Worm (Caenorhabditis elegans): Measurements from ENCODE around the gene xpf-1.
A peak's percentile ranks its signal among the peaks of the same experiment; 100 is the strongest.

Gene xpf-1

ce11 chrII:11652679-11653174 is 43.2 kb upstream of the xpf-1 start, which contains the start of the genes rad-23 and rpn-12 (continued):
- TF ChIP-seq K09A11.1 (tag; optimal IDR thresholded peaks at IDR 0.05; ENCODE audit: insufficient read depth) (no peak), che-1 (tag; optimal IDR thresholded peaks at IDR 0.05) (no peak), ahr-1 (tag; optimal IDR thresholded peaks at IDR 0.05) (no peak), fax-1 (tag; optimal IDR thresholded peaks at IDR 0.05) (no peak), T23F11.4 (GFP tag; optimal IDR thresholded peaks at IDR 0.05) (no peak), unc-3 (GFP tag; conservative IDR thresholded peaks at IDR 0.05) (no peak), unc-3 (tag; optimal IDR thresholded peaks at IDR 0.05) (no peak), sdc-2 (tag; optimal IDR thresholded peaks at IDR 0.05) (no peak), nhr-232 (tag; optimal IDR thresholded peaks at IDR 0.05) (no peak), ceh-14 (tag; optimal IDR thresholded peaks at IDR 0.05) (no peak), ceh-22 (tag; optimal IDR thresholded peaks at IDR 0.05) (no peak), ceh-30 (tag; optimal IDR thresholded peaks at IDR 0.05) (no peak)

ce11 chrII:11657079-11657478 is 38.9 kb upstream of the xpf-1 start, which contains the start of gene nep-1:
TSS of gene nep-1 (minus strand) at chrII:11657179.
- TF ChIP-seq pha-4 (tag; optimal IDR thresholded peaks at IDR 0.05) (no peak), nfya-1 (tag; optimal IDR thresholded peaks at IDR 0.05) (no peak), ceh-9 (tag; optimal IDR thresholded peaks at IDR 0.05) (no peak), ahr-1 (tag; optimal IDR thresholded peaks at IDR 0.05) (no peak), dmd-4 (tag; optimal IDR thresholded peaks at IDR 0.05; ENCODE audit: borderline replicate concordance) (no peak), ceh-19 (GFP tag; optimal IDR thresholded peaks at IDR 0.05) (no peak), ama-1 (optimal IDR thresholded peaks at IDR 0.05) (no peak)

DNA sequence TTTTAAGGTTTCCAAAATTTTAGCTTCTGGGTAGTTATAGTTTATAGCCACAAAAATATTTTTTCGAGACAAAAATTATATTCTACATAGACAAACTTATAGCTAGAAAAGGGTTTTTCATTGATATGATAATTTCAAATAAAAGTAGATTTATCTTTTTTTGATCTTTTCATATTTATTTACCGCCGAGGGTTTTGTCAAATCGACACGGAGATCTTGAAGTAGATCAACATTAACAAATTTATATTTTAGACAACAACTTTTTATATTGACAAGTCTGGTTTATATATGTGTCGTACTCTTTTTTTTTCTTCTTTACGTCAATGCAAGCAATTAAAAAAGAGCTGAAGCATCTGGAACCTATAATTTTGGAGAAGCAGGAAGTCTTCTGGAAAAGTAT is 37.1 kb upstream of the xpf-1 start:
- TF ChIP-seq pha-4 (tag; optimal IDR thresholded peaks at IDR 0.05): no peak
- TF ChIP-seq fax-1 (tag; optimal IDR thresholded peaks at IDR 0.05): no peak
- no peak for TF ChIP-seq elt-4 (tag; optimal IDR thresholded peaks at IDR 0.05)
- TF ChIP-seq tbx-2 (tag; optimal IDR thresholded peaks at IDR 0.05): no peak
- no peak for TF ChIP-seq ceh-9 (tag; optimal IDR thresholded peaks at IDR 0.05)
- TF ChIP-seq ceh-18 (tag; optimal IDR thresholded peaks at IDR 0.05): no peak
- no peak for TF ChIP-seq ceh-30 (tag; optimal IDR thresholded peaks at IDR 0.05)
- TF ChIP-seq lin-11 (tag; optimal IDR thresholded peaks at IDR 0.05): no peak

DNA sequence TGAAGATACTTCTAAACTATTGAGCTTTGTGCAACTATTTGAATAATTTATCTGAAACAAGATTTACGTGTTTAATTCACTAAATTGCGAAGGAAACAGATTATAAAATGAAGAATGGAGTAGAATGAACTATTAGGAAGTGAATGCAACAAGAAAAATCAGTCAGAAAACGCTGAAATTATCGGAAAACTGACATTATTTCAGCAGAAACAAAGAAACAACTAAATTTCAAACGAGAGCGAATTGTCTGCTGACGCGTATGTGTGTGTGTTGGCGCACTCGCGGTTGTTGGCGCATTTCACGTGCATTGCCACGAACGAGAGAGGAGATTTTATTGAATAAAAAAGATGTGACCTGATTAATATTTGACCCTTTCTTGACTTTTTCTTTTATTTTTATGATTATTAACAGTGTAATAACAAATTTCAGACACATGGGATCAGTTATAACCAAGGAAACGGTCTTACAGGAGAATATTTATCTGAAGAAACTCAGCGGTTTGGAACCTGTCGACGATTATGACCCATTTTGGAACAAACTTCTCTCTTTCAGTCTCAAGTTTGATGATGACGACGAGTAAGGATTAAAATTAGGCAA is 20.0 kb upstream of the xpf-1 start, which contains the start of the genes trr-1 and C47D12.2:
Gene trr-1, minus strand, starts transcription at position 51 of the 597 bp plus-strand sequence.
Gene C47D12.2, plus strand, starts transcription at position 430 of the 597 bp plus-strand sequence.
- TF ChIP-seq ttx-3 (tag; optimal IDR thresholded peaks at IDR 0.05) (no peak), ceh-2 (tag; optimal IDR thresholded peaks at IDR 0.05) (no peak), hlh-8 (tag; optimal IDR thresholded peaks at IDR 0.05) (no peak), ceh-22 (tag; optimal IDR thresholded peaks at IDR 0.05) (no peak), mec-3 (tag; optimal IDR thresholded peaks at IDR 0.05; ENCODE audit: borderline replicate concordance) (no peak), eyg-1 (tag; optimal IDR thresholded peaks at IDR 0.05) (no peak), F13H6.1 (tag; optimal IDR thresholded peaks at IDR 0.05) (no peak), pha-4 (tag; optimal IDR thresholded peaks at IDR 0.05) (no peak), syd-9 (tag; optimal IDR thresholded peaks at IDR 0.05) (no peak), elt-4 (tag; optimal IDR thresholded peaks at IDR 0.05) (no peak), madf-2 (tag; optimal IDR thresholded peaks at IDR 0.05) (peak; percentile 29), unc-42 (tag; optimal IDR thresholded peaks at IDR 0.05) (peak; percentile 69), pag-3 (tag; optimal IDR thresholded peaks at IDR 0.05; ENCODE audit: borderline replicate concordance) (no peak), hlh-13 (GFP tag; optimal IDR thresholded peaks at IDR 0.05) (no peak), ceh-48 (tag; optimal IDR thresholded peaks at IDR 0.05) (no peak), lim-6 (tag; optimal IDR thresholded peaks at IDR 0.05) (no peak), lin-11 (tag; optimal IDR thresholded peaks at IDR 0.05) (no peak), sdc-2 (tag; optimal IDR thresholded peaks at IDR 0.05) (peak; percentile 1), pha-2 (tag; optimal IDR thresholded peaks at IDR 0.05) (no peak), ceh-14 (tag; optimal IDR thresholded peaks at IDR 0.05) (peak; percentile 34), Y22D7AL.16 (tag; optimal IDR thresholded peaks at IDR 0.05) (no peak), odd-2 (tag; optimal IDR thresholded peaks at IDR 0.05) (no peak), ceh-34 (tag; optimal IDR thresholded peaks at IDR 0.05) (no peak), ets-4 (tag; optimal IDR thresholded peaks at IDR 0.05) (no peak), K09A11.1 (tag; optimal IDR thresholded peaks at IDR 0.05; ENCODE audit: insufficient read depth) (no peak), hlh-15 (tag; optimal IDR thresholded peaks at IDR 0.05) (no peak), rnt-1 (tag; optimal IDR thresholded peaks at IDR 0.05) (no peak), ceh-18 (tag; optimal IDR thresholded peaks at IDR 0.05) (peak; percentile 43), fkh-6 (tag; optimal IDR thresholded peaks at IDR 0.05) (no peak), elt-2 (tag; optimal IDR thresholded peaks at IDR 0.05) (no peak), ceh-19 (GFP tag; optimal IDR thresholded peaks at IDR 0.05) (no peak), ceh-45 (GFP tag; IDR thresholded peaks at IDR 0.05) (no peak), pros-1 (tag; optimal IDR thresholded peaks at IDR 0.05) (no peak)
